Worm (Caenorhabditis elegans) whole organism, young adult: ENCODE data around the gene T20D3.14.

Experiments
- B0336.3 ChIP-seq: fragments of 200-800 bp; sonication (Bioruptor generic); IDR thresholded peaks from 2 replicates; pipeline ENCODE4 v1.3.6; 2022; ENCODE audit warnings: missing genetic modification characterization, missing compliant biosample characterization
- D2030.7 ChIP-seq: fragments of 200-800 bp; sonication (Bioruptor generic); IDR thresholded peaks from 2 replicates; pipeline ENCODE4 v1.3.6; 2022; ENCODE audit warnings: missing genetic modification reagents, missing genetic modification characterization, missing compliant biosample characterization
- F10E7.11 ChIP-seq: sonication (generic microtip); optimal IDR thresholded peaks from 2 replicates; lab custom pipeline; 2017; ENCODE audit warnings: mild to moderate bottlenecking, missing genetic modification characterization, moderate library complexity, missing compliant biosample characterization
- F22D6.2 ChIP-seq: sonication (generic microtip); optimal IDR thresholded peaks from 2 replicates; lab custom pipeline; 2016; ENCODE audit warnings: mild to moderate bottlenecking, missing genetic modification characterization, missing compliant biosample characterization
- F55B11.4 ChIP-seq: sonication (generic microtip); optimal IDR thresholded peaks from 2 replicates; lab custom pipeline; 2016; ENCODE audit warnings: missing compliant biosample characterization, missing genetic modification characterization, borderline replicate concordance; ENCODE audit not compliant: insufficient read depth
- F57A8.1 ChIP-seq: fragments of 200-800 bp; sonication (Bioruptor generic); optimal IDR thresholded peaks from 2 replicates; lab custom pipeline; 2018; ENCODE audit warnings: mild to moderate bottlenecking, missing genetic modification characterization, moderate library complexity, missing compliant biosample characterization
- K11D2.4 ChIP-seq: fragments of 200-800 bp; sonication (Bioruptor generic); IDR thresholded peaks from 2 replicates; pipeline ENCODE4 v1.3.6; 2022; ENCODE audit warnings: missing genetic modification reagents, missing genetic modification characterization, missing compliant biosample characterization
- T07F8.4 ChIP-seq: sonication (generic microtip); optimal IDR thresholded peaks from 2 replicates; lab custom pipeline; 2016; ENCODE audit warnings: mild to moderate bottlenecking, missing genetic modification characterization, moderate library complexity, missing compliant biosample characterization
- Y79H2A.3 ChIP-seq: fragments of 200-800 bp; sonication (Bioruptor generic); conservative IDR thresholded peaks from 2 replicates; pipeline ENCODE4 v1.3.6; 2022; ENCODE audit warnings: missing genetic modification reagents, missing genetic modification characterization, missing compliant biosample characterization
- aptf-3 ChIP-seq: fragments of 200-800 bp; sonication (Bioruptor generic); IDR thresholded peaks from 2 replicates; pipeline ENCODE4 v1.3.6; 2022; ENCODE audit warnings: missing genetic modification characterization, missing compliant biosample characterization
- athp-1 ChIP-seq: sonication (generic microtip); optimal IDR thresholded peaks from 2 replicates; lab custom pipeline; 2017; ENCODE audit warnings: mild to moderate bottlenecking, missing genetic modification characterization, missing compliant biosample characterization
- attf-3 ChIP-seq: fragments of 200-800 bp; sonication (Bioruptor generic); conservative IDR thresholded peaks from 2 replicates; pipeline ENCODE4 v1.3.6; 2022; ENCODE audit warnings: missing genetic modification reagents, missing genetic modification characterization, missing compliant biosample characterization
- cebp-1 ChIP-seq, 2 experiments: fragments of 200-800 bp in 1 of 2; sonication (Bioruptor generic) in 1 of 2; sonication (generic microtip) in 1 of 2; IDR thresholded peaks in 1 of 2; optimal IDR thresholded peaks in 1 of 2; 2 replicates each; pipeline versions ENCODE4 v1.3.6 to Lab custom; 2017 to 2022; ENCODE audit warnings: missing compliant biosample characterization in 2 of 2, missing genetic modification characterization in 2 of 2, mild to moderate bottlenecking in 1 of 2, missing genetic modification reagents in 1 of 2, moderate library complexity in 1 of 2
- ceh-27 ChIP-seq: fragments of 200-800 bp; sonication (Bioruptor generic); optimal IDR thresholded peaks from 2 replicates; lab custom pipeline; 2018; ENCODE audit warnings: mild to moderate bottlenecking, missing genetic modification characterization, moderate library complexity, missing compliant biosample characterization
- ceh-79 ChIP-seq: sonication (generic microtip); optimal IDR thresholded peaks from 2 replicates; lab custom pipeline; 2017; ENCODE audit warnings: mild to moderate bottlenecking, missing genetic modification characterization, missing compliant biosample characterization
- dox-1 ChIP-seq: fragments of 200-800 bp; sonication (Bioruptor generic); IDR thresholded peaks from 2 replicates; pipeline ENCODE4 v1.3.6; 2022; ENCODE audit warnings: missing genetic modification reagents, missing genetic modification characterization, missing compliant biosample characterization
- efl-1 ChIP-seq: fragments of 150-350 bp; optimal IDR thresholded peaks from 2 replicates; lab custom pipeline; 2014; ENCODE audit warnings: missing biosample characterization, missing genetic modification reagents, missing genetic modification characterization
- ekl-4 ChIP-seq: fragments of 200-800 bp; sonication (Bioruptor generic); IDR thresholded peaks from 2 replicates; pipeline ENCODE4 v1.3.6; 2022; ENCODE audit warnings: missing genetic modification reagents, missing genetic modification characterization, missing compliant biosample characterization
- ets-4 ChIP-seq: fragments of 200-800 bp; sonication (Bioruptor generic); optimal IDR thresholded peaks from 2 replicates; lab custom pipeline; 2018; ENCODE audit warnings: mild to moderate bottlenecking, missing genetic modification characterization, missing compliant biosample characterization
- hlh-12 ChIP-seq: sonication (generic microtip); optimal IDR thresholded peaks from 2 replicates; lab custom pipeline; 2016; ENCODE audit warnings: missing genetic modification characterization, missing compliant biosample characterization
- hmg-1.2 ChIP-seq: fragments of 200-800 bp; sonication (Bioruptor generic); IDR thresholded peaks from 2 replicates; pipeline ENCODE4 v1.3.6; 2022; ENCODE audit warnings: missing genetic modification reagents, missing genetic modification characterization, missing compliant biosample characterization
- lag-1 ChIP-seq: fragments of 200-800 bp; sonication (Bioruptor generic); IDR thresholded peaks from 2 replicates; pipeline ENCODE4 v1.3.6; 2022; ENCODE audit warnings: missing genetic modification reagents, missing genetic modification characterization, missing compliant biosample characterization
- let-526 ChIP-seq: fragments of 200-800 bp; sonication (Bioruptor generic); IDR thresholded peaks from 2 replicates; pipeline ENCODE4 v1.3.6; 2022; ENCODE audit warnings: missing genetic modification reagents, missing genetic modification characterization, missing compliant biosample characterization
- lin-35 ChIP-seq, 3 experiments: fragments of 150-350 bp in 2 of 3; sonication (generic microtip) in 1 of 3; optimal IDR thresholded peaks; 2 replicates each; lab custom pipeline; 2014 to 2018; ENCODE audit warnings: missing biosample characterization in 3 of 3, missing genetic modification characterization in 3 of 3, missing genetic modification reagents in 3 of 3
- lin-54 ChIP-seq: fragments of 200-800 bp; sonication (Bioruptor generic); optimal IDR thresholded peaks from 2 replicates; lab custom pipeline; 2018; ENCODE audit warnings: mild to moderate bottlenecking, missing genetic modification characterization, missing compliant biosample characterization
- lsy-27 ChIP-seq: sonication (generic microtip); optimal IDR thresholded peaks from 2 replicates; lab custom pipeline; 2017; ENCODE audit warnings: missing genetic modification characterization, mild to moderate bottlenecking, missing compliant biosample characterization, antibody characterized with exemption, missing genotype, borderline replicate concordance; ENCODE audit not compliant: insufficient read depth
- madf-6 ChIP-seq: fragments of 200-800 bp; sonication (Bioruptor generic); IDR thresholded peaks from 2 replicates; pipeline ENCODE4 v1.3.6; 2022; ENCODE audit warnings: missing genetic modification reagents, missing genetic modification characterization, missing compliant biosample characterization
- madf-8 ChIP-seq: fragments of 200-800 bp; sonication (Bioruptor generic); conservative IDR thresholded peaks from 2 replicates; pipeline ENCODE4 v1.3.6; 2022; ENCODE audit warnings: missing genetic modification reagents, missing genetic modification characterization, missing compliant biosample characterization
- mxl-1 ChIP-seq: sonication (generic microtip); optimal IDR thresholded peaks from 2 replicates; lab custom pipeline; 2016; ENCODE audit warnings: missing genetic modification characterization, missing compliant biosample characterization
- nhr-80 ChIP-seq: sonication (generic microtip); optimal IDR thresholded peaks from 2 replicates; lab custom pipeline; 2016; ENCODE audit warnings: missing genetic modification characterization, missing compliant biosample characterization
- rec-8 ChIP-seq, 2 experiments: sonication (generic microtip); optimal IDR thresholded peaks; 2 replicates each; lab custom pipeline; 2016; ENCODE audit warnings: mild to moderate bottlenecking in 2 of 2, missing genetic modification characterization in 2 of 2, missing genetic modification reagents in 2 of 2, missing genotype in 2 of 2, missing biosample characterization in 1 of 2, missing compliant biosample characterization in 1 of 2, moderate library complexity in 1 of 2
- repo-1 ChIP-seq: sonication (generic microtip); optimal IDR thresholded peaks from 2 replicates; lab custom pipeline; 2017; ENCODE audit warnings: mild to moderate bottlenecking, missing genetic modification characterization, missing compliant biosample characterization
- rpc-1 ChIP-seq, 2 experiments: fragments of 150-350 bp in 1 of 2; sonication (generic microtip) in 1 of 2; optimal IDR thresholded peaks; 2 replicates each; lab custom pipeline; 2014 to 2018; ENCODE audit warnings: missing biosample characterization in 1 of 2, missing genetic modification characterization in 1 of 2, missing genetic modification reagents in 1 of 2, missing genotype in 1 of 2
- snpc-1.1 ChIP-seq: sonication (generic microtip); optimal IDR thresholded peaks from 2 replicates; lab custom pipeline; 2017; ENCODE audit warnings: missing genetic modification characterization, mild to moderate bottlenecking, missing compliant biosample characterization, antibody characterized with exemption, moderate library complexity, missing genotype, missing genetic modification reagents; ENCODE audit not compliant: insufficient read depth
- snpc-3.4 ChIP-seq: sonication (generic microtip); optimal IDR thresholded peaks from 2 replicates; lab custom pipeline; 2017; ENCODE audit warnings: missing genetic modification characterization, mild to moderate bottlenecking, missing compliant biosample characterization, antibody characterized with exemption, moderate library complexity, missing genotype, missing genetic modification reagents
- snpc-4 ChIP-seq, 5 experiments: fragments of 150-350 bp in 1 of 5; sonication (generic microtip) in 4 of 5; optimal IDR thresholded peaks; 2 replicates each; lab custom pipeline; 2014 to 2018; ENCODE audit warnings: missing genetic modification characterization in 5 of 5, missing biosample characterization in 3 of 5, antibody characterized with exemption in 2 of 5, mild to moderate bottlenecking in 2 of 5, missing compliant biosample characterization in 2 of 5, missing genotype in 2 of 5, moderate library complexity in 2 of 5, missing genetic modification reagents in 1 of 5
- somi-1 ChIP-seq: fragments of 200-800 bp; sonication (Bioruptor generic); optimal IDR thresholded peaks from 2 replicates; lab custom pipeline; 2018; ENCODE audit warnings: mild to moderate bottlenecking, missing genetic modification characterization, missing compliant biosample characterization
- tbx-9 ChIP-seq: sonication (generic microtip); optimal IDR thresholded peaks from 2 replicates; lab custom pipeline; 2016; ENCODE audit warnings: borderline replicate concordance, missing genetic modification characterization, inconsistent platforms, missing compliant biosample characterization
- ztf-18 ChIP-seq: sonication (generic microtip); optimal IDR thresholded peaks from 2 replicates; lab custom pipeline; 2016; ENCODE audit warnings: missing genotype, mild to moderate bottlenecking, missing genetic modification characterization, missing compliant biosample characterization
- ztf-6 ChIP-seq: fragments of 200-800 bp; sonication (Bioruptor generic); IDR thresholded peaks from 2 replicates; pipeline ENCODE4 v1.3.6; 2022; ENCODE audit warnings: missing genetic modification reagents, missing genetic modification characterization, missing compliant biosample characterization

The T20D3.14 gene

DNA sequence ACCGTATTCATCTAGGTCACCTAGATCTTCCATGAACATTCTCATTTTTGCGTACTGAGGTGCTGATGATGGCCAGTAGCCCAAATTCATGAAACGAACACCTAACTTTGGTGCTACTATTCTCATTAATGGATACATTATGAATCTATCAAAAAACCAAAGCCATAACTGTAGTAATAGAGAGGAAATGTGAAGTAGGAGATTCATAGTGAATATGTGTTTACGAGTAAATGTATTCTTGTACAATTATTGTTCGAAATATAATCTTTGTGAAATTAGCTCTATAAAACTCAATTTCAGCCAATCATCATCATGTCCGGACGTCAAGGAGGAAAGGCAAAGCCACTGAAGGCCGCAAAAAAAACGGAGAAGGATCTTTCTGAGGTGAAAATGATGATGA is 16.6 kb downstream of the T20D3.14 start, which contains the start of the genes F49C12.11 and nemt-1:
Gene F49C12.11, plus strand, starts transcription at position 301 of the 400 bp plus-strand sequence.
Gene nemt-1, minus strand, starts transcription at position 360 of the 400 bp plus-strand sequence.
- TF ChIP-seq Y79H2A.3 (GFP tag; lab: Robert Waterston, UW): no peak
- TF ChIP-seq lin-35 (GFP tag; optimal IDR thresholded peaks at IDR 0.05; lab: Kevin White, UChicago): peak in 1 of 3 experiments; percentile 22

DNA sequence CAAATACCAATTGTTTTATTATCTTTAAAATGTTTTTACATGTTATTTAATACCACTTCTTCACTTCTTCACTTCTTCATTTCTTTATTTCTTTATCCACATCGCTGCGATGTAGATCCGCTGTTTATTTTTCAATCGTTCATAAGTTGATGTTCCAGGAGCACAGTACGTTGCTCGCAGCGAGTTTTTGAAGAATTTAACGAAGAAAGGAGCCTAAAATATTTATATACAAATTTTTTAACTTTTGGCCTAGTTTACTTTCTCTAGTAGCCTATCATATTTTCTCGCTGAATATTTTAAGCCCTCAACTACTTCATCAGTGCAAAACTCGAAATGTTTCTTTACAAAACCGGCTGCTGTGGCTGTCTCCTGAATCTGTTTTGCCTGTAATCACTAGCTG is 17.6 kb downstream of the T20D3.14 start:
- no peak for TF ChIP-seq hmg-1.2
- TF ChIP-seq snpc-4 (GFP tag; optimal IDR thresholded peaks at IDR 0.05; lab: Kevin White, UChicago): no peak
- TF ChIP-seq snpc-4 (tag; optimal IDR thresholded peaks at IDR 0.05; lab: Kevin White, UChicago): peak in 1 of 4 experiments; percentile 10
- 0 out of 2 replicates have a peak, but pooled peaks have one; percentile 22 for TF ChIP-seq aptf-3 (GFP tag; lab: Robert Waterston, UW)
- no peak for TF ChIP-seq hlh-12 (tag; lab: Kevin White, UChicago)
- TF ChIP-seq F10E7.11 (tag; lab: Kevin White, UChicago): peak; percentile 52
- peak; percentile 3 for TF ChIP-seq snpc-3.4 (tag; lab: Kevin White, UChicago)
- TF ChIP-seq madf-6 (GFP tag; lab: Robert Waterston, UW): peak; percentile 46; the same call in 1 of the 2 replicates
- no peak for TF ChIP-seq lsy-27
- TF ChIP-seq athp-1 (tag; lab: Kevin White, UChicago): peak; percentile 25
- TF ChIP-seq ztf-18: no peak
- TF ChIP-seq efl-1 (GFP tag; lab: Kevin White, UChicago): no peak
- no peak for TF ChIP-seq ekl-4
- no peak for TF ChIP-seq K11D2.4
- TF ChIP-seq repo-1: peak; percentile 41

DNA sequence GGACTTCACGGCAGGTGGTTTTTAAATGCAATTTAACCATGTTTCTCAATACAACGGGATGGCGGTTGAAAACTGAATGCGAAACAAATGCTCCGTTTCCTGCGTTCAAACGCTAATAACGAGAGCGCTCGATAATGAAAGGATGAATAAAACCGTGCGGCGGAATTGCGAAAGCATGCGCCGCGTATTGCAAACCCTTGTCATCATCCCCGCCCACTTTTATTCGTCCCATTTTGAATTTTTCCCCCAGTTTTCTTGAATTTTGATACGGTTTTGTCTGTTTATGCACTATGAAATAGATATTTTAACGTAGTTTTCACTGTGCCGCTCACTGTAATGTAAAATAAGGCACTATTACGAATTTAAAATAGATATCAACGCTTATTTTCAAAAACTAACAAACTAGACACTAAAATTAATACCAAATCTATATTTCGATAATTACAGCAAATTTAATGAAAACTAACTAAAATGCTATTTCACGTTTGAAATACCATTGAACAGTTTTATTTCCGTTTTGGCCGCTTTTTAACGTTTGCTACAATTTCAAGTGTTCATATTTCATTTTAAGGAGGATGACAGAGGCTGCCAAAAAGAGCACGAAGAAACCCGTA is 19.5 kb downstream of the T20D3.14 start, which contains the start of the genes F49C12.9 and rpn-7:
Gene F49C12.9, minus strand, starts transcription at position 148 of the 614 bp plus-strand sequence.
Gene rpn-7, plus strand, starts transcription at position 564 of the 614 bp plus-strand sequence.
- no peak for TF ChIP-seq madf-8 (GFP tag; lab: Robert Waterston, UW)
- TF ChIP-seq lin-35 (GFP tag; optimal IDR thresholded peaks at IDR 0.05; lab: Kevin White, UChicago): peak in 1 of 3 experiments; percentile 29
- TF ChIP-seq attf-3: 0 out of 2 replicates have a peak, but pooled peaks have one; percentile 9
- no peak for TF ChIP-seq K11D2.4
- TF ChIP-seq somi-1: no peak
- peak; percentile 21; the same call in 1 of the 2 replicates for TF ChIP-seq cebp-1 (GFP tag; IDR thresholded peaks at IDR 0.05; lab: Robert Waterston, UW)
- peak; percentile 79 for TF ChIP-seq cebp-1 (tag; optimal IDR thresholded peaks at IDR 0.05; lab: Kevin White, UChicago)
- no peak for TF ChIP-seq mxl-1 (tag; lab: Kevin White, UChicago)
- TF ChIP-seq F22D6.2 (tag; lab: Kevin White, UChicago): no peak
- TF ChIP-seq rpc-1 (optimal IDR thresholded peaks at IDR 0.05; lab: Kevin White, UChicago): peak; percentile 9
- TF ChIP-seq rpc-1 (tag; optimal IDR thresholded peaks at IDR 0.05; lab: Kevin White, UChicago): no peak
- TF ChIP-seq F57A8.1 (GFP tag; lab: Kevin White, UChicago): no peak
- TF ChIP-seq dox-1 (GFP tag; lab: Robert Waterston, UW): 0 out of 2 replicates have a peak, but pooled peaks have one; percentile 30
- TF ChIP-seq snpc-3.4 (tag; lab: Kevin White, UChicago): peak; percentile 10
- TF ChIP-seq ztf-6 (GFP tag; lab: Robert Waterston, UW): no peak
- TF ChIP-seq let-526 (GFP tag; lab: Robert Waterston, UW): no peak
- TF ChIP-seq rec-8 (tag; optimal IDR thresholded peaks at IDR 0.05; lab: Kevin White, UChicago): no peak
- no peak for TF ChIP-seq lag-1
- TF ChIP-seq ceh-27 (GFP tag; lab: Kevin White, UChicago): no peak
- TF ChIP-seq tbx-9: no peak
- no peak for TF ChIP-seq ceh-79 (tag; lab: Kevin White, UChicago)
- TF ChIP-seq lin-54 (GFP tag; lab: Kevin White, UChicago): peak; percentile 8
- TF ChIP-seq ets-4: no peak
- TF ChIP-seq snpc-4 (GFP tag; optimal IDR thresholded peaks at IDR 0.05; lab: Kevin White, UChicago): no peak
- TF ChIP-seq snpc-4 (tag; optimal IDR thresholded peaks at IDR 0.05; lab: Kevin White, UChicago): peak in 3 of 4 experiments; percentile 1 to 45 (median 15)
- TF ChIP-seq hmg-1.2: peak; percentile 22; the same call in 1 of the 2 replicates
- peak; percentile 29; the same call in 1 of the 2 replicates for TF ChIP-seq D2030.7 (GFP tag; lab: Robert Waterston, UW)
- no peak for TF ChIP-seq B0336.3 (GFP tag; lab: Robert Waterston, UW)
- TF ChIP-seq nhr-80 (tag; lab: Kevin White, UChicago): peak; percentile 4
- TF ChIP-seq snpc-1.1 (tag; lab: Kevin White, UChicago): no peak
- TF ChIP-seq T07F8.4 (tag; lab: Kevin White, UChicago): no peak
- TF ChIP-seq F55B11.4: no peak
